Fruit fly (Drosophila melanogaster) whole organism, embryonic: ENCODE results near the gene CG42536.
A peak's percentile ranks its signal among the peaks of the same experiment; 100 is the strongest.

Source experiments
- Antp ChIP-seq: fragments of 200-800 bp; sonication (Bioruptor generic); optimal IDR thresholded peaks from 3 replicates; lab custom pipeline; 2016; ENCODE audit warnings: missing biosample characterization, missing genetic modification characterization
- CG10959 ChIP-seq: fragments of 200-800 bp; sonication (Bioruptor generic); IDR thresholded peaks from 2 replicates; pipeline ENCODE4 v1.3.6; 2022; ENCODE audit warnings: missing biosample characterization, missing genetic modification characterization
- CG12659 ChIP-seq: fragments of 200-800 bp; sonication (Bioruptor generic); optimal IDR thresholded peaks from 3 replicates; lab custom pipeline; 2017; ENCODE audit warnings: mild to moderate bottlenecking, missing biosample characterization, missing genetic modification reagents, missing genetic modification characterization
- CG14710 ChIP-seq: fragments of 200-800 bp; sonication (Bioruptor generic); optimal IDR thresholded peaks from 3 replicates; lab custom pipeline; 2019; ENCODE audit warnings: missing biosample characterization, mild to moderate bottlenecking, missing genetic modification characterization, moderate library complexity
- CG16815 ChIP-seq: fragments of 200-800 bp; sonication (Bioruptor generic); optimal IDR thresholded peaks from 3 replicates; lab custom pipeline; 2017; ENCODE audit warnings: missing biosample characterization, mild to moderate bottlenecking, missing genetic modification characterization
- CG17385 ChIP-seq: fragments of 200-800 bp; sonication (Bioruptor generic); optimal IDR thresholded peaks from 3 replicates; lab custom pipeline; 2018; ENCODE audit warnings: missing biosample characterization, mild to moderate bottlenecking, missing genetic modification characterization
- CG18011 ChIP-seq: fragments of 200-800 bp; sonication (Bioruptor generic); optimal IDR thresholded peaks from 2 replicates; lab custom pipeline; 2017; ENCODE audit warnings: missing biosample characterization, missing genetic modification characterization, mild to moderate bottlenecking, moderate library complexity, missing genotype
- CG3726 ChIP-seq: fragments of 200-800 bp; sonication (Bioruptor generic); IDR thresholded peaks from 3 replicates; pipeline ENCODE4, ENCODE4 v1.3.6; 2022; ENCODE audit warnings: missing biosample characterization, missing genetic modification characterization
- CG42726 ChIP-seq: fragments of 200-800 bp; sonication (Bioruptor generic); IDR thresholded peaks from 2 replicates; pipeline ENCODE4 v1.3.6; 2022; ENCODE audit warnings: missing biosample characterization, missing genetic modification characterization; ENCODE audit not compliant: partially characterized antibody
- CG4360 ChIP-seq: fragments of 200-800 bp; sonication (Bioruptor generic); IDR thresholded peaks from 2 replicates; pipeline ENCODE4 v1.3.6; 2022; ENCODE audit warnings: missing biosample characterization, missing genetic modification characterization
- CG5180 ChIP-seq: fragments of 200-800 bp; sonication (Bioruptor generic); optimal IDR thresholded peaks from 3 replicates; lab custom pipeline; 2017; ENCODE audit warnings: missing biosample characterization, missing genetic modification characterization, mild to moderate bottlenecking, moderate library complexity, missing genetic modification reagents
- CG9797 ChIP-seq: fragments of 200-800 bp; sonication (Bioruptor generic); optimal IDR thresholded peaks from 3 replicates; lab custom pipeline; 2018; ENCODE audit warnings: missing biosample characterization, mild to moderate bottlenecking, missing genetic modification characterization
- D19A ChIP-seq: fragments of 200-800 bp; optimal IDR thresholded peaks from 3 replicates; lab custom pipeline; 2019; ENCODE audit warnings: missing biosample characterization, mild to moderate bottlenecking, missing genetic modification characterization, moderate library complexity
- Dbx ChIP-seq: fragments of 200-800 bp; sonication (Bioruptor generic); IDR thresholded peaks from 3 replicates; pipeline ENCODE4 v1.3.6; 2022; ENCODE audit warnings: missing biosample characterization, missing genetic modification characterization
- Dfd ChIP-seq, 2 experiments: fragments of >200 bp; optimal IDR thresholded peaks; 2 replicates each; lab custom pipeline; 2017; ENCODE audit warnings: missing biosample characterization in 2 of 2, missing genetic modification characterization in 2 of 2
- HLH4C ChIP-seq: fragments of 200-800 bp; sonication (Bioruptor generic); IDR thresholded peaks from 3 replicates; pipeline ENCODE4 v1.3.6; 2022; ENCODE audit warnings: missing biosample characterization, missing genetic modification characterization; ENCODE audit not compliant: partially characterized antibody
- MBD-R2 ChIP-seq: fragments of 200-800 bp; sonication (Bioruptor generic); IDR thresholded peaks from 2 replicates; pipeline ENCODE4 v1.3.6; 2022; ENCODE audit warnings: missing biosample characterization, missing genetic modification characterization
- Med ChIP-seq: fragments of 200-800 bp; sonication (Bioruptor generic); peaks from one replicate; lab custom pipeline; 2016; ENCODE audit warnings: missing biosample characterization, missing genetic modification characterization, mild to moderate bottlenecking, inconsistent platforms, moderate library complexity
- Neu2 ChIP-seq: fragments of 200-800 bp; sonication (Bioruptor generic); optimal IDR thresholded peaks from 3 replicates; lab custom pipeline; 2016; ENCODE audit warnings: missing biosample characterization, missing genetic modification characterization, borderline replicate concordance
- Optix ChIP-seq: fragments of 200-800 bp; sonication (Bioruptor generic); IDR thresholded peaks from 3 replicates; pipeline ENCODE4 v1.3.6; 2022; ENCODE audit warnings: missing biosample characterization, missing genetic modification characterization
- Six4 ChIP-seq: fragments of 200-800 bp; sonication (Bioruptor generic); optimal IDR thresholded peaks from 2 replicates; lab custom pipeline; 2016; ENCODE audit warnings: missing biosample characterization, missing genetic modification characterization
- abd-A ChIP-seq: fragments of 200-800 bp; sonication (Bioruptor generic); optimal IDR thresholded peaks from 3 replicates; lab custom pipeline; 2019; ENCODE audit warnings: missing biosample characterization, mild to moderate bottlenecking, missing genetic modification characterization, moderate library complexity
- al ChIP-seq: fragments of 200-800 bp; sonication (Bioruptor generic); IDR thresholded peaks from 2 replicates; pipeline ENCODE4 v1.3.6; 2022; ENCODE audit warnings: missing biosample characterization, missing genetic modification characterization
- bbx ChIP-seq: fragments of 200-800 bp; sonication (Bioruptor generic); IDR thresholded peaks from 2 replicates; pipeline ENCODE4 v1.3.6; 2022; ENCODE audit warnings: missing biosample characterization, missing genetic modification characterization; ENCODE audit not compliant: partially characterized antibody
- bowl ChIP-seq: fragments of 200-800 bp; sonication (Bioruptor generic); IDR thresholded peaks from 2 replicates; pipeline ENCODE4 v1.3.6; 2022; ENCODE audit warnings: missing biosample characterization, missing genetic modification characterization
- btn ChIP-seq: fragments of 200-800 bp; sonication (Bioruptor generic); optimal IDR thresholded peaks from 2 replicates; lab custom pipeline; 2016; ENCODE audit warnings: missing biosample characterization, missing genetic modification characterization
- cato ChIP-seq: fragments of 200-800 bp; sonication (Bioruptor generic); optimal IDR thresholded peaks from 2 replicates; lab custom pipeline; 2016; ENCODE audit warnings: missing biosample characterization, missing genetic modification characterization, borderline replicate concordance
- cg ChIP-seq: fragments of 200-800 bp; sonication (Bioruptor generic); optimal IDR thresholded peaks from 3 replicates; lab custom pipeline; 2019; ENCODE audit warnings: missing biosample characterization, mild to moderate bottlenecking, missing genetic modification characterization, moderate library complexity
- chinmo ChIP-seq: fragments of 200-800 bp; sonication (Bioruptor generic); IDR thresholded peaks from 4 replicates; pipeline ENCODE4 v1.3.6; 2022; ENCODE audit warnings: missing biosample characterization, missing genetic modification characterization; ENCODE audit not compliant: partially characterized antibody
- chm ChIP-seq: fragments of 200-800 bp; sonication (Bioruptor generic); IDR thresholded peaks from 2 replicates; pipeline ENCODE4 v1.3.6; 2022; ENCODE audit warnings: missing biosample characterization, missing genetic modification characterization
- ci ChIP-seq: fragments of 200-800 bp; sonication (Bioruptor generic); IDR thresholded peaks from 3 replicates; pipeline ENCODE4 v1.3.6; 2022; ENCODE audit warnings: missing biosample characterization, missing genetic modification characterization
- crol ChIP-seq: fragments of 200-800 bp; sonication (Bioruptor generic); IDR thresholded peaks from 2 replicates; pipeline ENCODE4 v1.3.6; 2022; ENCODE audit warnings: missing biosample characterization, missing genetic modification characterization
- cwo ChIP-seq: fragments of 200-800 bp; sonication (Bioruptor generic); optimal IDR thresholded peaks from 3 replicates; lab custom pipeline; 2017; ENCODE audit warnings: missing biosample characterization, missing genetic modification characterization, mild to moderate bottlenecking, moderate library complexity, missing genetic modification reagents
- fd96Cb ChIP-seq: fragments of 200-800 bp; sonication (Bioruptor generic); optimal IDR thresholded peaks from 2 replicates; lab custom pipeline; 2018; ENCODE audit warnings: missing biosample characterization, mild to moderate bottlenecking, missing genetic modification characterization, moderate library complexity
- gsb ChIP-seq: fragments of 200-800 bp; sonication (Bioruptor generic); IDR thresholded peaks from 2 replicates; pipeline ENCODE4 v1.3.6; 2022; ENCODE audit warnings: missing biosample characterization, missing genetic modification characterization
- nerfin-2 ChIP-seq: fragments of 200-800 bp; sonication (Bioruptor generic); IDR thresholded peaks from 2 replicates; pipeline ENCODE4 v1.3.6; 2022; ENCODE audit warnings: missing biosample characterization, missing genetic modification characterization; ENCODE audit not compliant: partially characterized antibody
- repo ChIP-seq: fragments of 200-800 bp; sonication (Bioruptor generic); optimal IDR thresholded peaks from 2 replicates; lab custom pipeline; 2016; ENCODE audit warnings: missing biosample characterization, missing genetic modification characterization
- sens ChIP-seq: fragments of 200-800 bp; sonication (Bioruptor generic); peaks from one replicate; lab custom pipeline; 2016; ENCODE audit warnings: missing biosample characterization, missing genetic modification characterization
- slp2 ChIP-seq: fragments of 200-800 bp; sonication (Bioruptor generic); optimal IDR thresholded peaks from 2 replicates; lab custom pipeline; 2016; ENCODE audit warnings: missing biosample characterization, missing genetic modification characterization
- sqz ChIP-seq: fragments of 200-800 bp; sonication (Bioruptor generic); optimal IDR thresholded peaks from 3 replicates; lab custom pipeline; 2018; ENCODE audit warnings: missing biosample characterization, mild to moderate bottlenecking, missing genetic modification characterization
- sr ChIP-seq: fragments of 200-800 bp; sonication (Bioruptor generic); IDR thresholded peaks from 3 replicates; pipeline ENCODE4 v1.3.6; 2022; ENCODE audit warnings: missing biosample characterization, missing genetic modification characterization

CG42536 gene

DNA sequence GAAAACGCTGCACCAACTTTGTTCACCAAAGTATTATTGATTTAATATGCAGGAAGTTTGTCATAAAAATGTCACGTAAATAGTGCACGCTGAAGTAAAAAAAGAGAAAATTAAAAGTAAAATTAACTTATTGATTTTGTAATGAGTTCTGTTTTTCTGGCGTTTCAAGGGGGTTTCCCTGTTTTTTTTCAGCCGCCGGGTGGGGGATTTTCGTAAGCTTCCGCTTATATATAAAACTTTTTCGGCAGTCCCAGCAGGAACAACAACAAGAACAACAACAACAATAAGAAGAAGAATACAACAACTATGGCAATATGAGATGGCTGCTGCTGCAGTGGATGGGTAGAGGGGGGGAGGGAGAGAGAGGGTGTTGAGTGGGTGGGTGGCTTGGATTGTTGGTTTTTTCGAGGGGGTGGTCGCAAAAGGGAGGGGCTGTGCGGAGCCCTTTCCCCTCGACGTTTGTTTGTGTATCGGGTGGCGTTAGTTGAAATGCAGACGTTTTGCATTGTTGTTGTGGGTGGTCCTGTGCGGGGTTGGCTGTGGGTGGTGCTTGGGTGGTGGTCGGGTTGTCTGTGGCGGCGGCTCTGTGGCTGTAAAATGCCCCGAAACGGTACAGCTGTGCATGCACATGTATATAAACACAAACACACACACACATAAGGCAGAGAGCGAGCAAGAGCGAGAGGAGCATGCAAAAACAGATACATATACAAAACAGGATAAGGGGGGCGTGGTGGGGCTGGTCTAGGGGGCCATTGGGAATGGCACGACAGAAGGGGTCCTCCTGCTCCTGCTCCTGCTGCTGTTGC lies 39.9 kb upstream of the CG42536 start:
- TF ChIP-seq cwo (GFP tag; lab: Kevin White, UChicago): no peak
- no peak for TF ChIP-seq cato (GFP tag; lab: Kevin White, UChicago)
- TF ChIP-seq CG14710 (tag; lab: Kevin White, UChicago): no peak
- TF ChIP-seq Optix (GFP tag; lab: Robert Waterston, UW): no peak
- no peak for TF ChIP-seq btn (GFP tag; lab: Kevin White, UChicago)
- TF ChIP-seq sr: no peak
- TF ChIP-seq cg (GFP tag; lab: Kevin White, UChicago): peak; percentile 18
- no peak for TF ChIP-seq repo
- no peak for TF ChIP-seq Antp (GFP tag; lab: Kevin White, UChicago)
- TF ChIP-seq MBD-R2 (GFP tag; lab: Robert Waterston, UW): no peak
- no peak for TF ChIP-seq HLH4C (GFP tag; lab: Robert Waterston, UW)
- no peak for TF ChIP-seq al
- TF ChIP-seq fd96Cb (tag; lab: Kevin White, UChicago): no peak
- TF ChIP-seq ci (GFP tag; lab: Robert Waterston, UW): peak; percentile 48; the same call in 1 of the 3 replicates
- peak; percentile 92 for TF ChIP-seq crol (GFP tag; lab: Robert Waterston, UW)
- peak; percentile 42 for TF ChIP-seq CG17385
- TF ChIP-seq sens: peak; percentile 44
- TF ChIP-seq abd-A: peak; percentile 2
- no peak for TF ChIP-seq slp2
- peak; percentile 6 for TF ChIP-seq sqz (GFP tag; lab: Kevin White, UChicago)
- TF ChIP-seq bowl (GFP tag; lab: Robert Waterston, UW): 0 out of 2 replicates have a peak, but pooled peaks have one; percentile 13
- 0 out of 3 replicates have a peak, but pooled peaks have one; percentile 21 for TF ChIP-seq Dbx
- no peak for TF ChIP-seq CG16815 (GFP tag; lab: Kevin White, UChicago)
- no peak for TF ChIP-seq Six4
- TF ChIP-seq Dfd (GFP tag; optimal IDR thresholded peaks at IDR 0.05; lab: Kevin White, UChicago): peak in 1 of 2 experiments; percentile 25
- 0 out of 2 replicates have a peak, but pooled peaks have one; percentile 10 for TF ChIP-seq nerfin-2 (GFP tag; lab: Robert Waterston, UW)
- peak; percentile 69 for TF ChIP-seq Med (GFP tag; lab: Kevin White, UChicago)
- TF ChIP-seq CG4360: peak; percentile 74
- TF ChIP-seq CG12659 (GFP tag; lab: Kevin White, UChicago): no peak

DNA sequence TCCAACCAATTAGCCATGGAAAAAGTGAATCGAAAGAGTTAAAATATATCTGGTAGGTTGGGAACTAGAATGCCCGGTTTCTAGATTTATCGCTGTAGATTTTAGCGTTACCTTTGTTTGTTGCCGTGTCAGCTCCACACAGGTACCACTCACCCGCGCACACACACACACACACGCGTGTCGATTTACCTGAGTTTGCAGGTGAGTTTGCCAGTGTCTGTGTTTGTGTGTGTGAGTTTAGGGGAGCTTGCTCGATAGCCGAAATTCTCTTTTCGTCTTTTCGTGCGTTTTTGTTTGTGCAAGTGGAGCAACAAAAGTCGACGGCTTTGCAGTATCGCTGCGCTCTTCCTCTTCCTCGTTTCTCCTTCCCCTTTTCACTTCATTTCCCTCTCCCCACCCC lies 37.5 kb upstream of the CG42536 start:
- TF ChIP-seq gsb (no peak), D19A (tag; lab: Kevin White, UChicago) (no peak), Neu2 (GFP tag; lab: Kevin White, UChicago) (no peak), CG10959 (GFP tag; lab: Robert Waterston, UW) (no peak), chinmo (peak; percentile 86; the same call in 3 of the 4 replicates), CG3726 (GFP tag; lab: Robert Waterston, UW) (no peak), cg (GFP tag; lab: Kevin White, UChicago) (peak; percentile 77), CG5180 (GFP tag; lab: Kevin White, UChicago) (no peak), chm (peak; percentile 39; the same call in 1 of the 2 replicates), CG17385 (peak; percentile 45), CG42726 (GFP tag; lab: Robert Waterston, UW) (0 out of 2 replicates have a peak, but pooled peaks have one; percentile 12), CG18011 (GFP tag; lab: Kevin White, UChicago) (no peak), crol (GFP tag; lab: Robert Waterston, UW) (peak; percentile 67; the same call in 1 of the 2 replicates), CG4360 (peak; percentile 35; the same call in 1 of the 2 replicates), bbx (peak; percentile 31; the same call in 1 of the 2 replicates), Dbx (no peak), CG9797 (no peak)
